Worm (Caenorhabditis elegans) whole organism, L2 larva: ENCODE results near the gene egg-3.
A peak's percentile ranks its signal among the peaks of the same experiment; 100 is the strongest.

Source experiments
- C34F6.9 ChIP-seq: fragments of 150-350 bp; optimal IDR thresholded peaks from 2 replicates; lab custom pipeline; 2014; ENCODE audit warnings: missing biosample characterization, missing genetic modification characterization
- F13H6.1 ChIP-seq: sonication (generic microtip); optimal IDR thresholded peaks from 2 replicates; lab custom pipeline; 2016; ENCODE audit warnings: missing genetic modification characterization, missing compliant biosample characterization
- R02D3.7 ChIP-seq: fragments of 150-350 bp; optimal IDR thresholded peaks from 2 replicates; lab custom pipeline; 2014; ENCODE audit warnings: missing biosample characterization, missing genetic modification characterization
- Y55F3AM.14 ChIP-seq: fragments of 200-800 bp; sonication (Bioruptor generic); optimal IDR thresholded peaks from 2 replicates; lab custom pipeline; 2018; ENCODE audit warnings: mild to moderate bottlenecking, missing genetic modification characterization, missing compliant biosample characterization
- ZK546.5 ChIP-seq: sonication (generic microtip); optimal IDR thresholded peaks from 2 replicates; lab custom pipeline; 2017; ENCODE audit warnings: missing biosample characterization, missing genetic modification characterization
- alr-1 ChIP-seq: fragments of 150-350 bp; optimal IDR thresholded peaks from 2 replicates; lab custom pipeline; 2014; ENCODE audit warnings: missing biosample characterization, missing genetic modification characterization
- aly-2 ChIP-seq: fragments of 150-350 bp; optimal IDR thresholded peaks from 2 replicates; lab custom pipeline; 2014; ENCODE audit warnings: missing biosample characterization, missing genetic modification characterization
- ama-1 ChIP-seq: fragments of 150-350 bp; optimal IDR thresholded peaks from 2 replicates; lab custom pipeline; 2018; ENCODE audit warnings: inconsistent platforms
- blmp-1 ChIP-seq: sonication (generic microtip); optimal IDR thresholded peaks from 2 replicates; lab custom pipeline; 2017; ENCODE audit warnings: missing genetic modification characterization, mild to moderate bottlenecking, missing compliant biosample characterization, antibody characterized with exemption, moderate library complexity; ENCODE audit not compliant: insufficient read depth
- ceh-16 ChIP-seq: fragments of 150-350 bp; optimal IDR thresholded peaks from 2 replicates; lab custom pipeline; 2014; ENCODE audit warnings: missing biosample characterization, missing genetic modification characterization
- ceh-82 ChIP-seq: fragments of 150-350 bp; optimal IDR thresholded peaks from 2 replicates; lab custom pipeline; 2014; ENCODE audit warnings: missing biosample characterization, missing genetic modification characterization
- crh-2 ChIP-seq: sonication (generic microtip); optimal IDR thresholded peaks from 2 replicates; lab custom pipeline; 2017; ENCODE audit warnings: missing biosample characterization, missing genetic modification characterization
- dmd-4 ChIP-seq: sonication (generic microtip); optimal IDR thresholded peaks from 2 replicates; lab custom pipeline; 2017; ENCODE audit warnings: missing biosample characterization, missing genetic modification characterization
- egl-27 ChIP-seq: sonication (generic microtip); optimal IDR thresholded peaks from 3 replicates; lab custom pipeline; 2017; ENCODE audit warnings: missing biosample characterization, missing genetic modification reagents, missing genetic modification characterization
- elt-1 ChIP-seq: fragments of 150-350 bp; optimal IDR thresholded peaks from 2 replicates; lab custom pipeline; 2014; ENCODE audit warnings: missing biosample characterization, missing genetic modification characterization
- elt-3 ChIP-seq: sonication (generic microtip); optimal IDR thresholded peaks from 2 replicates; lab custom pipeline; 2017; ENCODE audit warnings: missing biosample characterization, missing genetic modification characterization
- fos-1 ChIP-seq: fragments of 150-350 bp; optimal IDR thresholded peaks from 2 replicates; lab custom pipeline; 2014; ENCODE audit warnings: missing biosample characterization, missing genetic modification characterization
- gmeb-1 ChIP-seq: fragments of 150-350 bp; optimal IDR thresholded peaks from 2 replicates; lab custom pipeline; 2014; ENCODE audit warnings: missing biosample characterization, missing genetic modification characterization
- lin-11 ChIP-seq: fragments of 150-350 bp; sonication (generic microtip); optimal IDR thresholded peaks from 2 replicates; lab custom pipeline; 2014; ENCODE audit warnings: missing biosample characterization, missing genetic modification characterization, inconsistent platforms, mixed read lengths
- lin-13 ChIP-seq: fragments of 150-350 bp; optimal IDR thresholded peaks from 2 replicates; lab custom pipeline; 2014; ENCODE audit warnings: missing biosample characterization, missing genetic modification reagents, missing genetic modification characterization
- lin-39 ChIP-seq: fragments of 150-350 bp; optimal IDR thresholded peaks from 2 replicates; lab custom pipeline; 2014; ENCODE audit warnings: missing biosample characterization, missing genetic modification reagents, missing genetic modification characterization
- lsy-2 ChIP-seq, 2 experiments: fragments of 150-350 bp in 1 of 2; sonication (generic microtip) in 1 of 2; optimal IDR thresholded peaks; 2 replicates each; lab custom pipeline; 2014 to 2017; ENCODE audit warnings: missing biosample characterization in 2 of 2, missing genetic modification characterization in 2 of 2
- mab-5 ChIP-seq: fragments of 150-350 bp; optimal IDR thresholded peaks from 2 replicates; lab custom pipeline; 2014; ENCODE audit warnings: missing biosample characterization, missing genetic modification characterization
- mbf-1 ChIP-seq: sonication (generic microtip); optimal IDR thresholded peaks from 2 replicates; lab custom pipeline; 2017; ENCODE audit warnings: missing biosample characterization, missing genetic modification characterization
- mdl-1 ChIP-seq, 2 experiments: fragments of 150-350 bp in 1 of 2; sonication (generic microtip) in 1 of 2; optimal IDR thresholded peaks; 2 replicates each; lab custom pipeline; 2017; ENCODE audit warnings: missing biosample characterization in 2 of 2, missing genetic modification characterization in 2 of 2
- nhr-10 ChIP-seq: sonication (generic microtip); optimal IDR thresholded peaks from 2 replicates; lab custom pipeline; 2017; ENCODE audit warnings: missing biosample characterization, missing genetic modification characterization
- nhr-11 ChIP-seq: fragments of 150-350 bp; optimal IDR thresholded peaks from 2 replicates; lab custom pipeline; 2014; ENCODE audit warnings: missing biosample characterization, missing genetic modification characterization
- nhr-12 ChIP-seq: fragments of 150-350 bp; optimal IDR thresholded peaks from 2 replicates; lab custom pipeline; 2014; ENCODE audit warnings: missing biosample characterization, missing genetic modification characterization
- nhr-129 ChIP-seq: fragments of 150-350 bp; optimal IDR thresholded peaks from 2 replicates; lab custom pipeline; 2014; ENCODE audit warnings: missing biosample characterization, missing genetic modification characterization
- nhr-21 ChIP-seq: fragments of 150-350 bp; optimal IDR thresholded peaks from 2 replicates; lab custom pipeline; 2014; ENCODE audit warnings: missing biosample characterization, missing genetic modification characterization
- nhr-23 ChIP-seq: fragments of 150-350 bp; optimal IDR thresholded peaks from 2 replicates; lab custom pipeline; 2014; ENCODE audit warnings: missing biosample characterization, missing genetic modification reagents, missing genetic modification characterization
- nhr-237 ChIP-seq: fragments of 150-350 bp; optimal IDR thresholded peaks from 2 replicates; lab custom pipeline; 2014; ENCODE audit warnings: missing biosample characterization, missing genetic modification characterization
- nhr-25 ChIP-seq: fragments of 150-350 bp; sonication (generic microtip); optimal IDR thresholded peaks from 3 replicates; lab custom pipeline; 2014; ENCODE audit warnings: missing biosample characterization, missing genetic modification characterization
- nhr-6 ChIP-seq: fragments of 150-350 bp; optimal IDR thresholded peaks from 2 replicates; lab custom pipeline; 2014; ENCODE audit warnings: missing biosample characterization, missing genetic modification characterization
- nhr-77 ChIP-seq: fragments of 150-350 bp; optimal IDR thresholded peaks from 2 replicates; lab custom pipeline; 2014; ENCODE audit warnings: missing biosample characterization, missing genetic modification characterization
- peb-1 ChIP-seq: fragments of 150-350 bp; optimal IDR thresholded peaks from 2 replicates; lab custom pipeline; 2014; ENCODE audit warnings: missing biosample characterization, missing genetic modification characterization
- sem-4 ChIP-seq: fragments of 150-350 bp; optimal IDR thresholded peaks from 2 replicates; lab custom pipeline; 2014; ENCODE audit warnings: missing biosample characterization, missing genetic modification reagents, missing genetic modification characterization
- skn-1 ChIP-seq: sonication (generic microtip); optimal IDR thresholded peaks from 2 replicates; lab custom pipeline; 2017; ENCODE audit warnings: missing biosample characterization, missing genetic modification characterization
- sma-3 ChIP-seq: sonication (generic microtip); optimal IDR thresholded peaks from 2 replicates; lab custom pipeline; 2016; ENCODE audit warnings: missing genetic modification reagents, missing genetic modification characterization, missing compliant biosample characterization
- sma-9 ChIP-seq, 2 experiments: fragments of 150-350 bp in 1 of 2; sonication (generic microtip) in 1 of 2; optimal IDR thresholded peaks; 2 replicates each; lab custom pipeline; 2014 to 2016; ENCODE audit warnings: missing genetic modification characterization in 2 of 2, mild to moderate bottlenecking in 1 of 2, missing biosample characterization in 1 of 2, missing compliant biosample characterization in 1 of 2, missing genetic modification reagents in 1 of 2, moderate library complexity in 1 of 2
- snpc-4 ChIP-seq: fragments of 150-350 bp; optimal IDR thresholded peaks from 2 replicates; lab custom pipeline; 2014; ENCODE audit warnings: missing biosample characterization, missing genetic modification characterization
- unc-39 ChIP-seq: fragments of 150-350 bp; optimal IDR thresholded peaks from 2 replicates; lab custom pipeline; 2014; ENCODE audit warnings: missing biosample characterization, missing genetic modification characterization
- unc-55 ChIP-seq: fragments of 150-350 bp; sonication (generic microtip); optimal IDR thresholded peaks from 3 replicates; lab custom pipeline; 2014; ENCODE audit warnings: missing biosample characterization, missing genetic modification reagents, missing genetic modification characterization
- unc-62 ChIP-seq: fragments of 150-350 bp; optimal IDR thresholded peaks from 2 replicates; lab custom pipeline; 2014; ENCODE audit warnings: missing biosample characterization, missing genetic modification reagents, missing genetic modification characterization
- zag-1 ChIP-seq: fragments of 150-350 bp; optimal IDR thresholded peaks from 2 replicates; lab custom pipeline; 2014; ENCODE audit warnings: missing biosample characterization, missing genetic modification characterization
- ztf-1 ChIP-seq: fragments of 200-800 bp; sonication (Bioruptor generic); conservative IDR thresholded peaks from 2 replicates; pipeline ENCODE4 v1.3.6; 2022; ENCODE audit warnings: missing genetic modification characterization, missing compliant biosample characterization
- ztf-11 ChIP-seq: sonication (generic microtip); optimal IDR thresholded peaks from 2 replicates; lab custom pipeline; 2017; ENCODE audit warnings: missing biosample characterization, missing genetic modification characterization
- ztf-4 ChIP-seq: fragments of 150-350 bp; optimal IDR thresholded peaks from 2 replicates; lab custom pipeline; 2014; ENCODE audit warnings: missing biosample characterization, missing genetic modification characterization

egg-3 gene

ce11 chrII:10872541-10872940, 11.7 kb downstream of the egg-3 start, which contains the start of the genes cyn-4 and copz-1:
Gene cyn-4 (minus strand): TSS chrII:10872611.
Gene copz-1 (plus strand): TSS chrII:10872879.
- TF ChIP-seq nhr-21 (tag; lab: Kevin White, UChicago), result peak; percentile 60
- TF ChIP-seq mdl-1 (tag; optimal IDR thresholded peaks at IDR 0.05; lab: Kevin White, UChicago), result no peak
- TF ChIP-seq peb-1 (tag; lab: Kevin White, UChicago), result no peak
- TF ChIP-seq lin-11, result peak; percentile 88
- peak; percentile 42 for TF ChIP-seq mab-5 (tag; lab: Kevin White, UChicago)
- no peak for TF ChIP-seq Y55F3AM.14 (GFP tag; lab: Kevin White, UChicago)
- peak; percentile 90 for TF ChIP-seq unc-55 (GFP tag; lab: Kevin White, UChicago)
- TF ChIP-seq unc-39 (tag; lab: Kevin White, UChicago), result no peak
- no peak for TF ChIP-seq ama-1 (lab: Kevin White, UChicago)
- TF ChIP-seq nhr-12 (tag; lab: Kevin White, UChicago), result no peak
- no peak for TF ChIP-seq blmp-1 (tag; lab: Kevin White, UChicago)
- peak; percentile 79 for TF ChIP-seq F13H6.1 (tag; lab: Kevin White, UChicago)
- peak; percentile 72 for TF ChIP-seq nhr-25
- TF ChIP-seq nhr-77, result no peak
- no peak for TF ChIP-seq elt-3 (tag; lab: Kevin White, UChicago)
- TF ChIP-seq ztf-1 (GFP tag; lab: Robert Waterston, UW), result no peak
- TF ChIP-seq unc-62 (GFP tag; lab: Kevin White, UChicago), result no peak
- TF ChIP-seq sma-3 (GFP tag; lab: Kevin White, UChicago), result peak; percentile 86
- TF ChIP-seq crh-2, result peak; percentile 92
- TF ChIP-seq ceh-82 (tag; lab: Kevin White, UChicago), result peak; percentile 22
- TF ChIP-seq nhr-237, result no peak
- no peak for TF ChIP-seq dmd-4
- no peak for TF ChIP-seq zag-1 (tag; lab: Kevin White, UChicago)
- peak; percentile 94 for TF ChIP-seq R02D3.7 (tag; lab: Kevin White, UChicago)
- TF ChIP-seq nhr-11 (tag; lab: Kevin White, UChicago), result no peak
- TF ChIP-seq lin-39, result no peak
- peak; percentile 78 for TF ChIP-seq lin-13 (GFP tag; lab: Kevin White, UChicago)
- TF ChIP-seq nhr-129 (tag; lab: Kevin White, UChicago), result peak; percentile 48
- peak; percentile 53 for TF ChIP-seq fos-1 (tag; lab: Kevin White, UChicago)
- TF ChIP-seq skn-1 (tag; lab: Kevin White, UChicago), result no peak
- peak; percentile 58 for TF ChIP-seq sem-4
- TF ChIP-seq elt-1, result no peak
- no peak for TF ChIP-seq mbf-1 (tag; lab: Kevin White, UChicago)
- TF ChIP-seq lsy-2 (tag; optimal IDR thresholded peaks at IDR 0.05; lab: Kevin White, UChicago), result peak; percentile 79 to 95
- TF ChIP-seq ceh-16 (tag; lab: Kevin White, UChicago), result peak; percentile 57
- no peak for TF ChIP-seq alr-1 (tag; lab: Kevin White, UChicago)
- no peak for TF ChIP-seq nhr-23 (tag; lab: Kevin White, UChicago)
- peak; percentile 88 for TF ChIP-seq C34F6.9 (tag; lab: Kevin White, UChicago)
- no peak for TF ChIP-seq nhr-6 (tag; lab: Kevin White, UChicago)
- TF ChIP-seq aly-2, result no peak
- peak; percentile 44 for TF ChIP-seq ztf-4
- TF ChIP-seq ztf-11 (tag; lab: Kevin White, UChicago), result no peak
- TF ChIP-seq sma-9 (GFP tag; optimal IDR thresholded peaks at IDR 0.05; lab: Kevin White, UChicago), result peak; percentile 87
- TF ChIP-seq sma-9 (tag; optimal IDR thresholded peaks at IDR 0.05; lab: Kevin White, UChicago), result no peak
- TF ChIP-seq snpc-4 (tag; lab: Kevin White, UChicago), result peak; percentile 11
- TF ChIP-seq gmeb-1 (tag; lab: Kevin White, UChicago), result peak; percentile 74
- TF ChIP-seq nhr-10 (tag; lab: Kevin White, UChicago), result no peak
- no peak for TF ChIP-seq ZK546.5 (tag; lab: Kevin White, UChicago)
- TF ChIP-seq egl-27, result no peak
